Worm (Caenorhabditis elegans): ENCODE data around the gene acs-9.

DNA sequence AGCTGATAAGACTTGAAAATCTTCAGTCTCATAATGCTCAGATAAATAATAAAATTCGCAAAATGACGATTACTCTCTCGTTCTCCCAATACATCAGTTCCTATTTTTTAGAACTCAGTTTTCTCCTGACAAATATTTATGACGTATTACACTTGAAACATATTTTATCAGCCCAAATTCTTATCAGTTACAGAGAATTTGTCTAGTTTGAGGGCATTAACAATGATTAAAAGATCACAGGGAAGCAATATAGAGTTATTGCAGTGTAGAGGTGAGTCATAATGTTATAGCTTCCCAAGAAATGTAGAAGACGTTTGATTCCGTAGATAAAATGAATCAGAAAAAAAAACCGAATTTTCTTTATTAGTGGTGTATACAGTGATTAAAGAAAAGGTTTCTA, 39.1 kb upstream of the acs-9 start:
- TF ChIP-seq ceh-9 (tag; optimal IDR thresholded peaks at IDR 0.05), result no peak
- TF ChIP-seq nhr-232 (tag; optimal IDR thresholded peaks at IDR 0.05), result no peak
- no peak for TF ChIP-seq nhr-11 (tag; optimal IDR thresholded peaks at IDR 0.05)
- TF ChIP-seq elt-2 (tag; optimal IDR thresholded peaks at IDR 0.05), result peak; percentile 74
- TF ChIP-seq pqm-1 (tag; optimal IDR thresholded peaks at IDR 0.05), result no peak
- TF ChIP-seq dve-1 (tag; optimal IDR thresholded peaks at IDR 0.05), result no peak
